Fruit fly (Drosophila melanogaster): ENCODE results near the gene Cngl.

The Cngl gene

DNA sequence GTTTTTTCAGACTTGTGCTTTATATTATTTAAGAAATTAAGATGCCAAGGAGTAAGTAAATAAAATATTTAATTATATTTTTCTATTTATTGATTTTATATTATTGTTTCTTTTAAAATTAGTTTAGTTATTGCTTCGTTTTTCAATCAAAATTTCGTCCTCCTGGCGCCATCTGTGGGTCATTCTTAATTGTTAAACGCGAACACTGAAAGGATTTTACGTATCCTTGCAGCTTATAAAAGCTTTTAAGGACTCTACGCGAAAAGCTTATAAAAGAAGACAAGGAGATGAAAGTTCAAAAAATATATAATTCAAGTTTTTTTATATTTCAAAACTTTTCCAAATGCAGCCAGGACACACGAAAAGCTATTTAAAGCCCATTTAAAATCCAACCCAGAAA lies 60.8 kb downstream of the Cngl start:
- TF ChIP-seq CG32006 (GFP tag; optimal IDR thresholded peaks at IDR 0.05) (no peak), pdm3 (GFP tag; optimal IDR thresholded peaks at IDR 0.05) (no peak), Hr39 (GFP tag; optimal IDR thresholded peaks at IDR 0.05) (no peak), Hr4 (GFP tag; optimal IDR thresholded peaks at IDR 0.05) (no peak), CG10669 (GFP tag; optimal IDR thresholded peaks at IDR 0.05) (no peak), Ets21C (GFP tag; optimal IDR thresholded peaks at IDR 0.05) (no peak), CG8632 (GFP tag; optimal IDR thresholded peaks at IDR 0.05) (no peak), CG11294 (GFP tag; IDR thresholded peaks at IDR 0.05) (no peak), net (GFP tag; optimal IDR thresholded peaks at IDR 0.05) (no peak), CG15336 (GFP tag; IDR thresholded peaks at IDR 0.05) (no peak), eg (GFP tag; IDR thresholded peaks at IDR 0.05) (no peak), CG6808 (GFP tag; optimal IDR thresholded peaks at IDR 0.05) (no peak), CG3032 (tag; optimal IDR thresholded peaks at IDR 0.05) (no peak), fd85E (GFP tag; optimal IDR thresholded peaks at IDR 0.05) (no peak), vri (GFP tag; optimal IDR thresholded peaks at IDR 0.05) (no peak)

DNA sequence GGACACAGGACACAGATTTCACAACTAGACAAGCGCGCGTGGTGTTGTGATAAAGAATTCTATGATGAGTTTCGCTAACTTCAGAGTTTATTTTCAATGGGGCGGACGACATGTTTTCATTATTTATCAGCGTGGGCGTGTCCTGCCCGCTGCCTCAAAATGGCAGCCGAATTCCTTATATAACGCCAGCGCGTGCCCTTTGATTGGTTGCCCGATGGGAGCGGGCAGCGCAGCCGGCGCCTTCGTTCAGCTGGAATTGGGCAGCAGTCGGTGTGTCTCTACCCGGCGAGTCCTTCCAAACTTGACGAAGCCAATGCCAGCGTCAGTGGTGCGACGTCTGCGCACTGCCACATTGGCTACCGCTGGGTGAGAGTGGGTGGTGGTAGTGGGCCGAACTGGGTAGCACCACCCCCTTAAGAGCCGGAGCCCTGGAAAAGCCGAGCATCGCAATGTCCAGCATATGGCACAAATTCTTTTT lies 62.0 kb downstream of the Cngl start, which contains the start of gene acj6:
Gene acj6, minus strand, starts transcription at position 51 of the 478 bp plus-strand sequence.
- TF ChIP-seq Eip78C (GFP tag) (no peak), CG31627 (GFP tag; optimal IDR thresholded peaks at IDR 0.05) (no peak), lz (GFP tag; optimal IDR thresholded peaks at IDR 0.05) (no peak), Hr39 (GFP tag; optimal IDR thresholded peaks at IDR 0.05) (no peak), Hr38 (GFP tag; optimal IDR thresholded peaks at IDR 0.05) (no peak)

DNA sequence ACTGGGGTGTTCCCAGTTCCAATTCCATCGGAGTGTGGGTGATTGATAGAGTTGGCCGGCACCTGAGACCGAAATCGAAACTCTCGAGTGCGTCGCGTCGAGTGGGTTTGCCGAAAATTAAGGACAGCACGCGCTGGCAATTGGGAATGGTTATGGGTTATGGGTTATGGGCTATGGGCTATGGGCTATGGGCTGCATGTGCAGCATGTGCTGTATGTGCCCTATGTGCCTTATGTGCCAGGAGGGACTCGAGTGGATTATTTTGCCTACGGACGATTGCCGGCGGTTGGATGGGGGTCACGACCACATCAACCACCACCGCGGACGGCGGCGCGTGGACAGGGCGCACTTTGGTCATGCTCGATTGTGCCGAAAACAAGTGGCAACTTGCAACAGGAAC lies 70.9 kb downstream of the Cngl start:
- TF ChIP-seq acj6 (GFP tag; optimal IDR thresholded peaks at IDR 0.05) (no peak), topi (GFP tag; optimal IDR thresholded peaks at IDR 0.05) (no peak), CG3032 (tag; optimal IDR thresholded peaks at IDR 0.05) (no peak), Eip78C (GFP tag) (no peak), cyc (GFP tag; optimal IDR thresholded peaks at IDR 0.05) (no peak), CG4318 (GFP tag; optimal IDR thresholded peaks at IDR 0.05) (no peak), CG11294 (GFP tag; IDR thresholded peaks at IDR 0.05) (no peak), CG3919 (GFP tag; optimal IDR thresholded peaks at IDR 0.05) (no peak), CG7368 (GFP tag; optimal IDR thresholded peaks at IDR 0.05) (no peak), CG8319 (GFP tag; optimal IDR thresholded peaks at IDR 0.05) (no peak), CG8632 (GFP tag; optimal IDR thresholded peaks at IDR 0.05) (no peak), CG9139 (GFP tag; optimal IDR thresholded peaks at IDR 0.05) (no peak), spab (GFP tag; optimal IDR thresholded peaks at IDR 0.05) (no peak), dac (GFP tag; optimal IDR thresholded peaks at IDR 0.05) (no peak), CG1621 (tag; optimal IDR thresholded peaks at IDR 0.05) (no peak), CG11762 (GFP tag; optimal IDR thresholded peaks at IDR 0.05; ENCODE audit: insufficient read depth) (no peak), Hr39 (GFP tag; optimal IDR thresholded peaks at IDR 0.05) (no peak)

DNA sequence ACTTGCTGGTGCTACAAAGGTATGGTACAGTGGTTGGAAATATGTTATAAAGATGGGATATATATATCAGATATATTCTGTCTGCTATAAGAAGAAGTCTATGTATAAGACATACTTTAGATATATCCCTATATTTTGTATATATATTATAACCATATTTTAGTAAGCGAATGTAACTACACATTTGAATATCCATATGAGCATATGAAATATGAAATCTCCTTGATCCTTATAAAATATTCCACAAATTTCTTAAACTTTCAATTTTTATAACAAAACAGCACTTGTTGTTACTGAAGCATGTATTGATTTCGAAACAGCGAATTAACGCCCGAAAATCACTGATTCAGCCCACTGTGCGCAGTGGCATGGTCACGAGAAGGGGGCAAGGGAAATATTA lies 76.6 kb downstream of the Cngl start:
- TF ChIP-seq CG15336 (GFP tag; IDR thresholded peaks at IDR 0.05) = no peak
- peak; percentile 47 for TF ChIP-seq acj6 (GFP tag; optimal IDR thresholded peaks at IDR 0.05)
- TF ChIP-seq svp (GFP tag) = peak; percentile 55
- no peak for TF ChIP-seq CG11762 (GFP tag; optimal IDR thresholded peaks at IDR 0.05; ENCODE audit: insufficient read depth)
- peak; percentile 4 for TF ChIP-seq CG10669 (GFP tag; optimal IDR thresholded peaks at IDR 0.05)

DNA sequence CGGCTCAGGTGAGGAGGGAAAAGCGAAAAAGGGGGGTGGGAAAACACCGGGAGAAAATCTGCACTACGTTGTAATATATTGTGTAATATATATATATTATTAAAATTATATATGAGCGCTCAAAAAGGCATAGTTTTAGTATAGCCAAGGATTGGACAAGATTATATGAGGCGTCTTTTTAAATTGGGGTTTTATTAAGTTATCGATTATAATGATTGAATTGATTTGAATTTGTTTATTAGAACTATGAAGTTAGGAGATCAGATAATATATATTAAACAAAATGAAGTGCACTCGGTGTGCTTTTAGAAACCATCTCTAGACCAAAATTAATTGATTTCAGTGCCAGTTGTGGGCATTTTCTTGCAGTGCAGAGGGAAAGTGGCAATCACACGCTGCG lies 77.4 kb downstream of the Cngl start:
- TF ChIP-seq Eip78C (GFP tag) (peak; percentile 21), CG16779 (tag; optimal IDR thresholded peaks at IDR 0.05) (no peak), CG11762 (GFP tag; optimal IDR thresholded peaks at IDR 0.05; ENCODE audit: insufficient read depth) (no peak), spab (GFP tag; optimal IDR thresholded peaks at IDR 0.05) (no peak), CG11294 (GFP tag; IDR thresholded peaks at IDR 0.05) (no peak), CG3032 (tag; optimal IDR thresholded peaks at IDR 0.05) (peak; percentile 20), Smox (GFP tag; optimal IDR thresholded peaks at IDR 0.05) (no peak), CG10631 (GFP tag; optimal IDR thresholded peaks at IDR 0.05) (no peak), fd59A (GFP tag; optimal IDR thresholded peaks at IDR 0.05) (no peak), Sox102F (GFP tag; optimal IDR thresholded peaks at IDR 0.05) (no peak), pdm3 (GFP tag; optimal IDR thresholded peaks at IDR 0.05) (no peak), CG31627 (GFP tag; optimal IDR thresholded peaks at IDR 0.05) (no peak), eg (GFP tag; IDR thresholded peaks at IDR 0.05) (no peak), acj6 (GFP tag; optimal IDR thresholded peaks at IDR 0.05) (peak; percentile 27), net (GFP tag; optimal IDR thresholded peaks at IDR 0.05) (no peak), Hr38 (GFP tag; optimal IDR thresholded peaks at IDR 0.05) (no peak), CG3919 (GFP tag; optimal IDR thresholded peaks at IDR 0.05) (peak; percentile 12), ss (GFP tag; optimal IDR thresholded peaks at IDR 0.05) (peak in 1 of 2 experiments; percentile 20), fd85E (GFP tag; optimal IDR thresholded peaks at IDR 0.05) (no peak), CG8319 (GFP tag; optimal IDR thresholded peaks at IDR 0.05) (no peak)
